Worm (Caenorhabditis elegans): ENCODE data around the gene R01B10.2.

- TF ChIP-seq ceh-82 (tag; optimal IDR thresholded peaks at IDR 0.05), result no peak
- no peak for TF ChIP-seq ama-1 (optimal IDR thresholded peaks at IDR 0.05)
- TF ChIP-seq nhr-71 (tag; optimal IDR thresholded peaks at IDR 0.05), result no peak
- no peak for TF ChIP-seq ces-1 (GFP tag; optimal IDR thresholded peaks at IDR 0.05)
- no peak for TF ChIP-seq ceh-88 (GFP tag; IDR thresholded peaks at IDR 0.05)
- no peak for TF ChIP-seq pqm-1 (tag; optimal IDR thresholded peaks at IDR 0.05)
- TF ChIP-seq ztf-11 (tag; optimal IDR thresholded peaks at IDR 0.05), result no peak
- TF ChIP-seq snpc-4 (tag; optimal IDR thresholded peaks at IDR 0.05), result no peak
- no peak for TF ChIP-seq ceh-90 (tag; optimal IDR thresholded peaks at IDR 0.05)
- TF ChIP-seq tbx-2 (tag; optimal IDR thresholded peaks at IDR 0.05), result no peak
- no peak for TF ChIP-seq fos-1 (tag; optimal IDR thresholded peaks at IDR 0.05)
- no peak for TF ChIP-seq unc-62 (GFP tag; optimal IDR thresholded peaks at IDR 0.05)
- TF ChIP-seq mep-1 (tag; optimal IDR thresholded peaks at IDR 0.05), result no peak
- TF ChIP-seq lin-35 (GFP tag; optimal IDR thresholded peaks at IDR 0.05), result no peak
Measured at ce11 chrV:6051159-6051558, 9.9 kb upstream of the R01B10.2 start, which contains the start of gene jamp-1.
